Worm (Caenorhabditis elegans) whole organism, L1 larva: ENCODE data around the gene pes-23.

Source experiments
- C34B4.2 ChIP-seq: sonication (generic microtip); optimal IDR thresholded peaks from 2 replicates; lab custom pipeline; 2017; ENCODE audit warnings: mild to moderate bottlenecking, missing genetic modification characterization, missing compliant biosample characterization
- aha-1 ChIP-seq: fragments of 150-350 bp; optimal IDR thresholded peaks from 2 replicates; lab custom pipeline; 2014; ENCODE audit warnings: missing biosample characterization, missing genetic modification characterization
- ama-1 ChIP-seq: fragments of 150-350 bp; optimal IDR thresholded peaks from 2 replicates; lab custom pipeline; 2014
- dsc-1 ChIP-seq: sonication (generic microtip); optimal IDR thresholded peaks from 2 replicates; lab custom pipeline; 2016; ENCODE audit warnings: mild to moderate bottlenecking, missing genetic modification characterization, missing compliant biosample characterization
- efl-1 ChIP-seq, 4 experiments: fragments of 150-350 bp; optimal IDR thresholded peaks in 3 of 4; peaks in 1 of 4; 1 replicate in 1 of 4; 2 replicates in 3 of 4; lab custom pipeline; 2014; ENCODE audit warnings: missing biosample characterization in 2 of 4, missing genetic modification characterization in 2 of 4, missing genetic modification reagents in 2 of 4
- elt-2 ChIP-seq: sonication (generic microtip); optimal IDR thresholded peaks from 2 replicates; lab custom pipeline; 2016; ENCODE audit warnings: missing genetic modification characterization, mild to moderate bottlenecking, inconsistent platforms, missing compliant biosample characterization, missing genetic modification reagents
- fkh-4 ChIP-seq: sonication (generic microtip); optimal IDR thresholded peaks from 2 replicates; lab custom pipeline; 2016; ENCODE audit warnings: missing compliant biosample characterization, missing genetic modification characterization, borderline replicate concordance
- fkh-8 ChIP-seq: sonication (generic microtip); optimal IDR thresholded peaks from 2 replicates; lab custom pipeline; 2016; ENCODE audit warnings: mild to moderate bottlenecking, missing genetic modification characterization, missing compliant biosample characterization
- grh-1 ChIP-seq: fragments of 200-800 bp; sonication (Bioruptor generic); IDR thresholded peaks from 2 replicates; pipeline ENCODE4 v1.3.6; 2022; ENCODE audit warnings: missing genetic modification reagents, missing genetic modification characterization, missing compliant biosample characterization
- jun-1 ChIP-seq: fragments of 150-350 bp; optimal IDR thresholded peaks from 2 replicates; lab custom pipeline; 2014; ENCODE audit warnings: missing biosample characterization, missing genetic modification reagents, missing genetic modification characterization
- lin-14 ChIP-seq: fragments of 200-800 bp; sonication (Bioruptor generic); optimal IDR thresholded peaks from 2 replicates; lab custom pipeline; 2018; ENCODE audit warnings: mild to moderate bottlenecking, missing genetic modification characterization, moderate library complexity, missing compliant biosample characterization
- lin-15B ChIP-seq: fragments of 150-350 bp; sonication (generic microtip); optimal IDR thresholded peaks from 3 replicates; lab custom pipeline; 2014; ENCODE audit warnings: missing biosample characterization, missing genetic modification characterization
- lin-35 ChIP-seq, 2 experiments: fragments of 150-350 bp; optimal IDR thresholded peaks; 2 replicates each; lab custom pipeline; 2014; ENCODE audit warnings: missing biosample characterization in 2 of 2, missing genetic modification characterization in 2 of 2, missing genetic modification reagents in 2 of 2
- lin-39 ChIP-seq: fragments of 150-350 bp; optimal IDR thresholded peaks from 2 replicates; lab custom pipeline; 2014; ENCODE audit warnings: missing biosample characterization, missing genetic modification reagents, missing genetic modification characterization
- mdl-1 ChIP-seq, 2 experiments: fragments of 150-350 bp; optimal IDR thresholded peaks; 2 replicates each; lab custom pipeline; 2014 to 2017; ENCODE audit warnings: missing biosample characterization in 2 of 2, missing genetic modification characterization in 2 of 2, inconsistent platforms in 1 of 2
- mep-1 ChIP-seq: fragments of 150-350 bp; optimal IDR thresholded peaks from 2 replicates; lab custom pipeline; 2014; ENCODE audit warnings: missing biosample characterization, missing genetic modification characterization
- nhr-237 ChIP-seq: fragments of 150-350 bp; optimal IDR thresholded peaks from 2 replicates; lab custom pipeline; 2014; ENCODE audit warnings: missing biosample characterization, missing genetic modification characterization
- nhr-47 ChIP-seq: sonication (generic microtip); optimal IDR thresholded peaks from 2 replicates; lab custom pipeline; 2016; ENCODE audit warnings: mild to moderate bottlenecking, missing genetic modification characterization, moderate library complexity, missing compliant biosample characterization
- nhr-71 ChIP-seq: sonication (generic microtip); optimal IDR thresholded peaks from 2 replicates; lab custom pipeline; 2016; ENCODE audit warnings: mild to moderate bottlenecking, missing genetic modification characterization, moderate library complexity, missing compliant biosample characterization
- nhr-77 ChIP-seq: fragments of 150-350 bp; optimal IDR thresholded peaks from 2 replicates; lab custom pipeline; 2014; ENCODE audit warnings: missing biosample characterization, missing genetic modification characterization
- nhr-85 ChIP-seq: sonication (generic microtip); peaks from one replicate; lab custom pipeline; 2016; ENCODE audit warnings: missing genetic modification characterization, inconsistent platforms, missing compliant biosample characterization
- nhr-90 ChIP-seq: sonication (generic microtip); optimal IDR thresholded peaks from 2 replicates; lab custom pipeline; 2016; ENCODE audit warnings: mild to moderate bottlenecking, missing genetic modification characterization, missing compliant biosample characterization; ENCODE audit not compliant: poor library complexity
- pag-3 ChIP-seq: sonication (generic microtip); optimal IDR thresholded peaks from 2 replicates; lab custom pipeline; 2017; ENCODE audit warnings: missing genetic modification characterization, mild to moderate bottlenecking, missing compliant biosample characterization, antibody characterized with exemption, borderline replicate concordance; ENCODE audit not compliant: insufficient read depth
- pax-3 ChIP-seq: fragments of 200-800 bp; sonication (Bioruptor generic); optimal IDR thresholded peaks from 2 replicates; lab custom pipeline; 2018; ENCODE audit warnings: mild to moderate bottlenecking, missing genetic modification characterization, moderate library complexity, missing compliant biosample characterization
- rnt-1 ChIP-seq: sonication (generic microtip); optimal IDR thresholded peaks from 2 replicates; lab custom pipeline; 2016; ENCODE audit warnings: mild to moderate bottlenecking, missing genetic modification characterization, moderate library complexity, missing compliant biosample characterization
- skn-1 ChIP-seq: fragments of 150-350 bp; optimal IDR thresholded peaks from 2 replicates; lab custom pipeline; 2014; ENCODE audit warnings: missing biosample characterization, missing genetic modification characterization
- sptf-1 ChIP-seq: fragments of 150-350 bp; optimal IDR thresholded peaks from 2 replicates; lab custom pipeline; 2014; ENCODE audit warnings: missing biosample characterization, missing genetic modification characterization
- swsn-7 ChIP-seq: sonication (generic microtip); optimal IDR thresholded peaks from 2 replicates; lab custom pipeline; 2016; ENCODE audit warnings: missing genetic modification characterization, missing compliant biosample characterization
- tbx-2 ChIP-seq: sonication (generic microtip); optimal IDR thresholded peaks from 2 replicates; lab custom pipeline; 2016; ENCODE audit warnings: missing genetic modification characterization, missing compliant biosample characterization
- unc-30 ChIP-seq: sonication (generic microtip); optimal IDR thresholded peaks from 2 replicates; lab custom pipeline; 2017; ENCODE audit warnings: missing biosample characterization, missing genetic modification characterization
- unc-86 ChIP-seq: sonication (generic microtip); optimal IDR thresholded peaks from 2 replicates; lab custom pipeline; 2016; ENCODE audit warnings: missing genetic modification characterization, missing compliant biosample characterization

Gene pes-23

ce11 chrX:6904064-6904771 is 3.0 kb downstream of the pes-23 start, which contains the start of gene sid-5:
Gene sid-5 (plus strand): TSS chrX:6904721.
- TF ChIP-seq efl-1 (optimal IDR thresholded peaks at IDR 0.05; lab: Kevin White, UChicago) (no peak), efl-1 (GFP tag; optimal IDR thresholded peaks at IDR 0.05 in 1 of 2; lab: Kevin White, UChicago) (peak in 1 of 2 experiments; percentile 44), fkh-4 (tag; lab: Kevin White, UChicago) (no peak), lin-14 (peak; percentile 24)

- TF ChIP-seq lin-35 (GFP tag; optimal IDR thresholded peaks at IDR 0.05; lab: Kevin White, UChicago): peak in 1 of 2 experiments; percentile 32
- no peak for TF ChIP-seq rnt-1
- TF ChIP-seq jun-1 (tag; lab: Kevin White, UChicago): no peak
- TF ChIP-seq skn-1 (tag; lab: Kevin White, UChicago): no peak
- peak; percentile 77 for TF ChIP-seq elt-2
- peak; percentile 14 for TF ChIP-seq nhr-90 (tag; lab: Kevin White, UChicago)
These were observed 4.4 kb downstream of the pes-23 start for ce11 chrX:6905581-6905980.

- TF ChIP-seq lin-39 (no peak), nhr-77 (tag; lab: Kevin White, UChicago) (no peak), swsn-7 (no peak), unc-30 (tag; lab: Kevin White, UChicago) (no peak), grh-1 (GFP tag; lab: Robert Waterston, UW) (no peak), nhr-71 (tag; lab: Kevin White, UChicago) (no peak), pag-3 (no peak), mep-1 (tag; lab: Kevin White, UChicago) (no peak)
These were observed 12.8 kb downstream of the pes-23 start, which contains the start of gene nhx-4 for ce11 chrX:6913989-6914388. Gene nhx-4 (plus strand): TSS chrX:6914289.

- TF ChIP-seq pax-3 (tag; lab: Kevin White, UChicago): no peak
- peak; percentile 33 for TF ChIP-seq dsc-1 (tag; lab: Kevin White, UChicago)
- no peak for TF ChIP-seq lin-14
- TF ChIP-seq efl-1 (optimal IDR thresholded peaks at IDR 0.05; lab: Kevin White, UChicago): no peak
- TF ChIP-seq efl-1 (GFP tag; optimal IDR thresholded peaks at IDR 0.05 in 1 of 2; lab: Kevin White, UChicago): peak in 1 of 2 experiments; percentile 22
- no peak for TF ChIP-seq aha-1 (tag; lab: Kevin White, UChicago)
- TF ChIP-seq lin-15B (tag; lab: Kevin White, UChicago): no peak
These were observed 14.1 kb downstream of the pes-23 start for ce11 chrX:6915279-6915678.

ce11 chrX:6916150-6916549 is 15.0 kb downstream of the pes-23 start:
- TF ChIP-seq ama-1 (lab: Kevin White, UChicago) (no peak), nhr-237 (no peak), C34B4.2 (no peak), lin-14 (peak; percentile 69), sptf-1 (tag; lab: Kevin White, UChicago) (no peak), skn-1 (tag; lab: Kevin White, UChicago) (no peak), fkh-8 (tag; lab: Kevin White, UChicago) (peak; percentile 20), tbx-2 (peak; percentile 29), nhr-47 (peak; percentile 9), jun-1 (tag; lab: Kevin White, UChicago) (no peak), unc-86 (tag; lab: Kevin White, UChicago) (no peak), nhr-71 (tag; lab: Kevin White, UChicago) (peak; percentile 49), mdl-1 (tag; optimal IDR thresholded peaks at IDR 0.05; lab: Kevin White, UChicago) (no peak), nhr-85 (tag; lab: Kevin White, UChicago) (peak; percentile 76)

ce11 chrX:6920132-6920531 is 19.0 kb downstream of the pes-23 start:
- TF ChIP-seq elt-2 (peak; percentile 63), tbx-2 (no peak)
